Fruit fly (Drosophila melanogaster): ENCODE measurements around the gene NP15.6.

NP15.6 gene

dm6 chr3R:19023862-19024261, 3.3 kb upstream of the NP15.6 start, which contains the start of the genes CG6005 and CG14286 (continued):
- peak; percentile 16 for TF ChIP-seq Camta (GFP tag; optimal IDR thresholded peaks at IDR 0.05)
- TF ChIP-seq CG9797 (GFP tag; optimal IDR thresholded peaks at IDR 0.05): peak; percentile 33
- no peak for TF ChIP-seq Asciz (GFP tag; optimal IDR thresholded peaks at IDR 0.05)
- TF ChIP-seq MTF-1 (GFP tag; optimal IDR thresholded peaks at IDR 0.05; ENCODE audit: borderline replicate concordance): no peak
- TF ChIP-seq CG17612 (GFP tag; IDR thresholded peaks at IDR 0.05): peak; percentile 21; the same call in 1 of the 2 replicates
- 0 out of 2 replicates have a peak, but pooled peaks have one; percentile 9 for TF ChIP-seq CG4404 (GFP tag; IDR thresholded peaks at IDR 0.05)
- peak; percentile 81 for TF ChIP-seq CHES-1-like (GFP tag; optimal IDR thresholded peaks at IDR 0.05)
- no peak for TF ChIP-seq Fer2 (tag; optimal IDR thresholded peaks at IDR 0.05)
- no peak for TF ChIP-seq btn (GFP tag; optimal IDR thresholded peaks at IDR 0.05)
- no peak for TF ChIP-seq CG3726 (GFP tag; IDR thresholded peaks at IDR 0.05)
- peak; percentile 84 for TF ChIP-seq Sry-δ (GFP tag; optimal IDR thresholded peaks at IDR 0.05)
- TF ChIP-seq CG6813 (GFP tag; optimal IDR thresholded peaks at IDR 0.05): no peak
- TF ChIP-seq Hr51 (GFP tag; optimal IDR thresholded peaks at IDR 0.05): peak; percentile 19 to 72
- TF ChIP-seq stc (GFP tag; IDR thresholded peaks at IDR 0.05): 0 out of 2 replicates have a peak, but pooled peaks have one; percentile 32
- no peak for TF ChIP-seq Mes4 (GFP tag; optimal IDR thresholded peaks at IDR 0.05)
- TF ChIP-seq CG4360 (GFP tag; IDR thresholded peaks at IDR 0.05): no peak
- peak; percentile 27 for TF ChIP-seq vfl (GFP tag; optimal IDR thresholded peaks at IDR 0.05)
- TF ChIP-seq repo (GFP tag; optimal IDR thresholded peaks at IDR 0.05): no peak
- peak; percentile 50 for TF ChIP-seq Ets97D (GFP tag; optimal IDR thresholded peaks at IDR 0.05)
- TF ChIP-seq sug (tag; optimal IDR thresholded peaks at IDR 0.05): peak; percentile 59
- no peak for TF ChIP-seq dan (GFP tag; IDR thresholded peaks at IDR 0.05)
- TF ChIP-seq Max (GFP tag; optimal IDR thresholded peaks at IDR 0.05): peak; percentile 25
- 0 out of 2 replicates have a peak, but pooled peaks have one; percentile 8 for TF ChIP-seq toy (GFP tag; IDR thresholded peaks at IDR 0.05)
- peak; percentile 66 for TF ChIP-seq CG12942 (GFP tag; optimal IDR thresholded peaks at IDR 0.05)
- peak; percentile 31 for TF ChIP-seq CG16863 (GFP tag; optimal IDR thresholded peaks at IDR 0.05)
- TF ChIP-seq CG15073 (GFP tag; optimal IDR thresholded peaks at IDR 0.05): no peak
- peak; percentile 66 for TF ChIP-seq Ptx1 (GFP tag; IDR thresholded peaks at IDR 0.05)
- TF ChIP-seq NK7.1 (GFP tag; optimal IDR thresholded peaks at IDR 0.05): no peak
- TF ChIP-seq CG34224 (GFP tag; IDR thresholded peaks at IDR 0.05; ENCODE audit: partially characterized antibody): peak; percentile 82
- TF ChIP-seq CG16813 (GFP tag; IDR thresholded peaks at IDR 0.05; ENCODE audit: partially characterized antibody): peak; percentile 76
- peak; percentile 80 for TF ChIP-seq gsb-n (tag; optimal IDR thresholded peaks at IDR 0.05)
- peak; percentile 21; the same call in 1 of the 2 replicates for TF ChIP-seq dimm (GFP tag; IDR thresholded peaks at IDR 0.05)
- no peak for TF ChIP-seq Poxn (GFP tag; IDR thresholded peaks at IDR 0.05)
- no peak for TF ChIP-seq CG11723 (GFP tag; optimal IDR thresholded peaks at IDR 0.05)
- no peak for TF ChIP-seq CG31388 (GFP tag; optimal IDR thresholded peaks at IDR 0.05)
- TF ChIP-seq CG32772 (GFP tag; IDR thresholded peaks at IDR 0.05): peak; percentile 51
- TF ChIP-seq ro (GFP tag; IDR thresholded peaks at IDR 0.05): peak; percentile 57; the same call in 1 of the 2 replicates
- no peak for TF ChIP-seq nerfin-1 (tag; optimal IDR thresholded peaks at IDR 0.05)
- TF ChIP-seq grau (tag; optimal IDR thresholded peaks at IDR 0.05): peak; percentile 52
- TF ChIP-seq Myb (GFP tag; optimal IDR thresholded peaks at IDR 0.05): peak; percentile 46
- TF ChIP-seq pnt (GFP tag; optimal IDR thresholded peaks at IDR 0.05): no peak
- TF ChIP-seq CG17802 (tag; optimal IDR thresholded peaks at IDR 0.05): no peak
- no peak for TF ChIP-seq Jarid2 (GFP tag; optimal IDR thresholded peaks at IDR 0.05)
- TF ChIP-seq Antp (GFP tag; optimal IDR thresholded peaks at IDR 0.05): peak; percentile 65
- no peak for TF ChIP-seq oc (tag; optimal IDR thresholded peaks at IDR 0.05)
- peak; percentile 39; the same call in 1 of the 2 replicates for TF ChIP-seq peb (GFP tag; IDR thresholded peaks at IDR 0.05)
- peak; percentile 84 for TF ChIP-seq ato (GFP tag; IDR thresholded peaks at IDR 0.05; ENCODE audit: partially characterized antibody)
- TF ChIP-seq ara (GFP tag; IDR thresholded peaks at IDR 0.05): 0 out of 2 replicates have a peak, but pooled peaks have one; percentile 34
- TF ChIP-seq CG12219 (GFP tag; optimal IDR thresholded peaks at IDR 0.05): no peak
- no peak for TF ChIP-seq Deaf1 (tag; optimal IDR thresholded peaks at IDR 0.05)
- TF ChIP-seq Xbp1 (GFP tag; optimal IDR thresholded peaks at IDR 0.05): peak; percentile 83

Measured in whole organism, embryonic.